Worm (Caenorhabditis elegans): ENCODE measurements around the gene C07E3.4.

The C07E3.4 gene

DNA sequence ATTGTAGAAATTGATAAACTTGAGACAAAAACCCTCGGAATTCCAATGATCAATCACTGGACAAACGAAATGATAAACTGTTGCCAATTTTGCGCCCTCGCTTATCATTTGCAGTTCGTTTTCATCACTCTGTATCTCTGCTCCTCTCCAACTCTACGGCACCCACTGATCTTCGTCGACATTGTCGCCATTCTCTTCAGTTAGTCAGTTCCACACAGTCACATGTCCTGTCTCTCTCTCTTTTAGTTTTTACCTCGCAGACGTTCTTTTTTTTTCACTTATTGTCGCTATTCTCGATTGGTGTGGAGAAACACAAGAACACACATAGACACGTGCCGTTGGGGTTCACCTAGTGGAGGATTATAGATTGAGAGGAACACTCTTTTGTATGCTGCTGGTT lies 28.5 kb downstream of the C07E3.4 start (continued):
- TF ChIP-seq dpff-1 (tag; optimal IDR thresholded peaks at IDR 0.05) (no peak), nhr-27 (tag; optimal IDR thresholded peaks at IDR 0.05) (no peak), gei-17 (GFP tag; optimal IDR thresholded peaks at IDR 0.05) (peak; percentile 6), mes-4 (tag; optimal IDR thresholded peaks at IDR 0.05) (no peak), tbx-9 (tag; optimal IDR thresholded peaks at IDR 0.05; ENCODE audit: borderline replicate concordance) (no peak), zim-3 (tag; optimal IDR thresholded peaks at IDR 0.05) (no peak), nfya-2 (GFP tag; IDR thresholded peaks at IDR 0.05) (no peak), F33H1.4 (GFP tag; IDR thresholded peaks at IDR 0.05) (no peak), rec-8 (tag; optimal IDR thresholded peaks at IDR 0.05) (no peak), Y79H2A.3 (GFP tag; conservative IDR thresholded peaks at IDR 0.05) (no peak), dpl-1 (GFP tag; optimal IDR thresholded peaks at IDR 0.05) (no peak), bed-2 (GFP tag; IDR thresholded peaks at IDR 0.05) (no peak), rpc-1 (optimal IDR thresholded peaks at IDR 0.05) (no peak), rpc-1 (tag; optimal IDR thresholded peaks at IDR 0.05) (no peak), nfyb-1 (GFP tag; IDR thresholded peaks at IDR 0.05) (peak; percentile 75; the same call in 1 of the 2 replicates), die-1 (tag; optimal IDR thresholded peaks at IDR 0.05) (peak; percentile 65), fkh-3 (tag; optimal IDR thresholded peaks at IDR 0.05) (no peak), lag-1 (GFP tag; IDR thresholded peaks at IDR 0.05) (no peak), F57A8.1 (GFP tag; optimal IDR thresholded peaks at IDR 0.05) (no peak), lin-40 (tag; optimal IDR thresholded peaks at IDR 0.05) (peak; percentile 75), ztf-3 (GFP tag; optimal IDR thresholded peaks at IDR 0.05) (no peak), nhr-120 (GFP tag; IDR thresholded peaks at IDR 0.05) (no peak), tbp1 (GFP tag; optimal IDR thresholded peaks at IDR 0.05) (peak; percentile 18), unc-130 (GFP tag; optimal IDR thresholded peaks at IDR 0.05) (no peak), madf-10 (tag; optimal IDR thresholded peaks at IDR 0.05) (peak; percentile 52), lir-1 (GFP tag; conservative IDR thresholded peaks at IDR 0.05) (no peak), rcor-1 (GFP tag; IDR thresholded peaks at IDR 0.05) (0 out of 2 replicates have a peak, but pooled peaks have one; percentile 6), nhr-90 (tag; optimal IDR thresholded peaks at IDR 0.05) (no peak), ekl-4 (GFP tag; IDR thresholded peaks at IDR 0.05) (peak; percentile 52), ztf-18 (tag; optimal IDR thresholded peaks at IDR 0.05) (no peak)

ce11 chrII:10389776-10390175 lies 29.2 kb downstream of the C07E3.4 start:
- TF ChIP-seq attf-5 (GFP tag; optimal IDR thresholded peaks at IDR 0.05) (peak; percentile 23), tbp1 (GFP tag; optimal IDR thresholded peaks at IDR 0.05) (peak; percentile 35), mcd-1 (GFP tag; IDR thresholded peaks at IDR 0.05) (peak; percentile 38), snpc-4 (GFP tag; optimal IDR thresholded peaks at IDR 0.05) (no peak), snpc-4 (tag; optimal IDR thresholded peaks at IDR 0.05) (peak in 1 of 4 experiments; percentile 20), F49E8.2 (tag; optimal IDR thresholded peaks at IDR 0.05; ENCODE audit: insufficient read depth) (no peak), cebp-2 (GFP tag; IDR thresholded peaks at IDR 0.05) (0 out of 2 replicates have a peak, but pooled peaks have one; percentile 81), rcor-1 (GFP tag; IDR thresholded peaks at IDR 0.05) (no peak), nhr-120 (GFP tag; IDR thresholded peaks at IDR 0.05) (no peak), nhr-27 (tag; optimal IDR thresholded peaks at IDR 0.05) (no peak), ceh-27 (GFP tag; optimal IDR thresholded peaks at IDR 0.05) (peak; percentile 48), mel-28 (tag; optimal IDR thresholded peaks at IDR 0.05; ENCODE audit: borderline replicate concordance) (no peak), akir-1 (GFP tag; optimal IDR thresholded peaks at IDR 0.05) (no peak), sea-2 (GFP tag; IDR thresholded peaks at IDR 0.05) (no peak), F39B2.1 (GFP tag; IDR thresholded peaks at IDR 0.05) (no peak), tlf-1 (GFP tag; optimal IDR thresholded peaks at IDR 0.05) (peak; percentile 9), F10E7.11 (tag; optimal IDR thresholded peaks at IDR 0.05) (no peak), tbx-9 (tag; optimal IDR thresholded peaks at IDR 0.05; ENCODE audit: borderline replicate concordance) (no peak), B0019.2 (GFP tag; conservative IDR thresholded peaks at IDR 0.05) (no peak), efl-1 (GFP tag; optimal IDR thresholded peaks at IDR 0.05) (no peak), unc-62 (GFP tag; optimal IDR thresholded peaks at IDR 0.05) (no peak), atf-7 (tag; optimal IDR thresholded peaks at IDR 0.05) (peak; percentile 36), lin-26 (GFP tag; IDR thresholded peaks at IDR 0.05) (no peak), ceh-40 (GFP tag; IDR thresholded peaks at IDR 0.05) (no peak), sdz-38 (tag; optimal IDR thresholded peaks at IDR 0.05) (no peak)

Data from whole organism, young adult.